Fruit fly (Drosophila melanogaster) whole organism, embryonic: ENCODE data around the gene lectin-37Da.

Source experiments
- CG10654 ChIP-seq: fragments of 200-800 bp; sonication (Bioruptor generic); optimal IDR thresholded peaks from 2 replicates; lab custom pipeline; 2016; ENCODE audit warnings: missing biosample characterization, missing genetic modification characterization
- CG2199 ChIP-seq: fragments of 200-800 bp; sonication (Bioruptor generic); IDR thresholded peaks from 3 replicates; pipeline ENCODE4 v1.3.6; 2022; ENCODE audit warnings: missing biosample characterization, missing genetic modification characterization
- CG5245 ChIP-seq: fragments of 200-800 bp; sonication (Bioruptor generic); optimal IDR thresholded peaks from 3 replicates; lab custom pipeline; 2016; ENCODE audit warnings: missing biosample characterization, missing genetic modification characterization
- CG7987 ChIP-seq: fragments of 200-800 bp; sonication (Bioruptor generic); optimal IDR thresholded peaks from 2 replicates; lab custom pipeline; 2018; ENCODE audit warnings: missing biosample characterization, mild to moderate bottlenecking, missing genetic modification characterization, moderate library complexity
- Camta ChIP-seq: fragments of 200-800 bp; sonication (Bioruptor generic); optimal IDR thresholded peaks from 2 replicates; lab custom pipeline; 2016; ENCODE audit warnings: missing biosample characterization, missing genetic modification characterization
- D ChIP-seq, 2 experiments: fragments of 200-800 bp in 1 of 2; fragments of >200 bp in 1 of 2; sonication (Bioruptor generic) in 1 of 2; optimal IDR thresholded peaks; 2 replicates in 1 of 2; 3 replicates in 1 of 2; lab custom pipeline; 2017; ENCODE audit warnings: mild to moderate bottlenecking in 1 of 2, missing biosample characterization in 1 of 2, missing genetic modification characterization in 1 of 2, missing genetic modification reagents in 1 of 2
- Spps ChIP-seq: fragments of 200-800 bp; sonication (Bioruptor generic); optimal IDR thresholded peaks from 2 replicates; lab custom pipeline; 2018; ENCODE audit warnings: missing biosample characterization, mild to moderate bottlenecking, missing genetic modification characterization
- ab ChIP-seq: fragments of 200-800 bp; sonication (Bioruptor generic); optimal IDR thresholded peaks from 2 replicates; lab custom pipeline; 2016; ENCODE audit warnings: missing biosample characterization, missing genetic modification characterization
- btn ChIP-seq: fragments of 200-800 bp; sonication (Bioruptor generic); optimal IDR thresholded peaks from 2 replicates; lab custom pipeline; 2016; ENCODE audit warnings: missing biosample characterization, missing genetic modification characterization
- fd96Cb ChIP-seq: fragments of 200-800 bp; sonication (Bioruptor generic); optimal IDR thresholded peaks from 2 replicates; lab custom pipeline; 2018; ENCODE audit warnings: missing biosample characterization, mild to moderate bottlenecking, missing genetic modification characterization, moderate library complexity
- zen2 ChIP-seq: fragments of 200-800 bp; sonication (Bioruptor generic); IDR thresholded peaks from 3 replicates; pipeline ENCODE4 v1.3.6; 2022; ENCODE audit warnings: missing biosample characterization, missing genetic modification characterization; ENCODE audit not compliant: partially characterized antibody

- TF ChIP-seq CG7987 (GFP tag; lab: Kevin White, UChicago) (no peak), zen2 (no peak), Camta (GFP tag; lab: Kevin White, UChicago) (no peak), CG10654 (no peak), CG2199 (GFP tag; lab: Robert Waterston, UW) (no peak), ab (GFP tag; lab: Kevin White, UChicago) (no peak), CG5245 (GFP tag; lab: Kevin White, UChicago) (no peak), btn (GFP tag; lab: Kevin White, UChicago) (no peak), Spps (no peak), fd96Cb (tag; lab: Kevin White, UChicago) (no peak), D (optimal IDR thresholded peaks at IDR 0.05; lab: Kevin White, UChicago) (no peak), D (GFP tag; optimal IDR thresholded peaks at IDR 0.05; lab: Kevin White, UChicago) (no peak)
Observed at dm6 chr2L:19454070-19454751, 36.1 kb downstream of the lectin-37Da start, which contains the start of gene CG10026.
